Worm (Caenorhabditis elegans) whole organism, midembryonic: Measurements from ENCODE around the gene best-22.

Source experiments
- T22C8.4 ChIP-seq: fragments of 200-800 bp; sonication (Bioruptor generic); IDR thresholded peaks from 2 replicates; pipeline ENCODE4 v1.3.6; 2022; ENCODE audit warnings: missing genetic modification characterization, missing compliant biosample characterization
- cog-1 ChIP-seq: sonication (generic microtip); optimal IDR thresholded peaks from 2 replicates; lab custom pipeline; 2016; ENCODE audit warnings: missing genetic modification characterization, missing compliant biosample characterization
- flt-1 ChIP-seq: fragments of 200-800 bp; sonication (Bioruptor generic); IDR thresholded peaks from 2 replicates; pipeline ENCODE4 v1.3.6; 2022; ENCODE audit warnings: missing genetic modification characterization, missing compliant biosample characterization
- klf-2 ChIP-seq: fragments of 200-800 bp; sonication (Bioruptor generic); conservative IDR thresholded peaks from 2 replicates; pipeline ENCODE4 v1.3.6; 2022; ENCODE audit warnings: missing genetic modification reagents, missing genetic modification characterization, missing compliant biosample characterization
- med-1 ChIP-seq: sonication (generic microtip); optimal IDR thresholded peaks from 2 replicates; lab custom pipeline; 2017; ENCODE audit warnings: missing genetic modification characterization, mild to moderate bottlenecking, missing compliant biosample characterization, antibody characterized with exemption, missing genetic modification reagents; ENCODE audit not compliant: insufficient read depth
- ref-1 ChIP-seq: fragments of 200-800 bp; sonication (Bioruptor generic); conservative IDR thresholded peaks from 2 replicates; pipeline ENCODE4 v1.3.6; 2022; ENCODE audit warnings: missing genetic modification reagents, missing genetic modification characterization, missing compliant biosample characterization
- tab-1 ChIP-seq: fragments of 200-800 bp; sonication (Bioruptor generic); IDR thresholded peaks from 2 replicates; pipeline ENCODE4 v1.3.6; 2022; ENCODE audit warnings: missing genetic modification characterization, missing compliant biosample characterization
- ztf-23 ChIP-seq: fragments of 200-800 bp; sonication (Bioruptor generic); IDR thresholded peaks from 2 replicates; pipeline ENCODE4 v1.3.6; 2022; ENCODE audit warnings: missing genetic modification reagents, missing genetic modification characterization, missing compliant biosample characterization
- ztf-29 ChIP-seq: fragments of 200-800 bp; sonication (Bioruptor generic); IDR thresholded peaks from 2 replicates; pipeline ENCODE4 v1.3.6; 2022; ENCODE audit warnings: missing genetic modification reagents, missing genetic modification characterization, missing compliant biosample characterization

The best-22 gene

DNA sequence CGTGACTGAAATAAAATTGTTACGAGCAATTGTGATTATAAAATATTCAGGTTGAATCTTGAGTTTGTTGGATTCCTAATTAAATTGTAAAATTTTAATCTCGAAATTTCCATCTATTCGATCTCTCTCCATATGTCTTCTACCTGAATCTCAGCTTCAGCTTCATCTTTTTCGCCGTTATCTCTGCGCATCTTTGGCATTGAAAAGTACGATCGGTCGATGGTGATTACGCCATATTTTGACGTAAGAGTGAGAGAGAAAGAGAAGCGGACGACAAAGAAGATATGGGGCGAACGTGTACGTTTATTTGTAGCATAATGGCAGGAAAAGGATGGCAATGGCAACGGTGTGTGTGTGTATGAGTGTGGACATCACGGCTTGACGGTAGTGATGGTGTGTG lies 16.8 kb downstream of the best-22 start:
- TF ChIP-seq tab-1 (GFP tag; lab: Robert Waterston, UW) (no peak), ztf-29 (GFP tag; lab: Robert Waterston, UW) (no peak), cog-1 (tag; lab: Kevin White, UChicago) (no peak), med-1 (GFP tag; lab: Kevin White, UChicago) (no peak)

DNA sequence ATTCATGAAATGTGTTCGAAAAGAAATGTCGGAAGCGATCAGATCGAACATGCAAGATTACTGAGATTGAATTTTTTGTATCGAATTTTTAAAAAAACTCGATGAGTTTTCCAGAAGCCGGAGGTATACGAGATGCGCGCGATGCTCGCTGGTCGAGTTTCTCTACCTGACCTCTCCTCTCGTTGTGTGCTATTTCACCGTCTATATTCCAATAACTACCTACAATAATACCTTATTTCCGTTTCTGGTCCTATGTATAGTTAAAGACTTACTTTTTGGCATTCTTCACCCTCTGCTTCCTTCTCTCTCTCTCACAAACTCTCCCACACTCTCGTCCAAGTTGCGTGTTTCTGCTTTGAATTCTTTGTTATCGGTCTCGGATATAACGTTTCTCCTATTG lies 21.6 kb downstream of the best-22 start:
- TF ChIP-seq ztf-29 (GFP tag; lab: Robert Waterston, UW) (no peak), ref-1 (GFP tag; lab: Robert Waterston, UW) (no peak), ztf-23 (GFP tag; lab: Robert Waterston, UW) (no peak), med-1 (GFP tag; lab: Kevin White, UChicago) (no peak), klf-2 (no peak), tab-1 (GFP tag; lab: Robert Waterston, UW) (no peak), flt-1 (no peak), T22C8.4 (GFP tag; lab: Robert Waterston, UW) (no peak), cog-1 (tag; lab: Kevin White, UChicago) (no peak)

DNA sequence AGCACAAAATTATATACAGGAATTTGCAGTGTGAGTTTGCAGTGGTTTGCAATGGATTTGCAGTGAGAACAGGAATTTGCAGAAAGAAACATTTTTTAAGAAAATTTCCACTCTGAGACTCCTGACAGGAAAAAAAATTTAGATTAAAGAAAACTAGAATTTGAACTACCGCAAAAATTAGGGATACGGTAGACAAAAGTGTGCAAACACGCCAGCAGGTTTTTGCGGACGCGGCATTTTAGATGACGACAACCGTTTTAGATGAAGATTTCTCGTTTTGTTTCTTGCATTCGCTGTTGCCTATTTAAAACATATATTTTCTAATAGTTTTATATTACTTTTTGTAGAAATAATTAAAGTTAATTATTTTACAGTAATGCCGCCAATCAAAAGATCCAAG lies 22.1 kb downstream of the best-22 start, which contains the start of gene wdr-46:
wdr-46 (plus strand) TSS at position 375 of the 400 bp plus-strand sequence.
- TF ChIP-seq tab-1 (GFP tag; lab: Robert Waterston, UW), result no peak
- TF ChIP-seq cog-1 (tag; lab: Kevin White, UChicago), result peak; percentile 40
- TF ChIP-seq ztf-29 (GFP tag; lab: Robert Waterston, UW), result no peak
- no peak for TF ChIP-seq med-1 (GFP tag; lab: Kevin White, UChicago)
- TF ChIP-seq klf-2, result no peak
- no peak for TF ChIP-seq ztf-23 (GFP tag; lab: Robert Waterston, UW)
- TF ChIP-seq T22C8.4 (GFP tag; lab: Robert Waterston, UW), result no peak
- TF ChIP-seq ref-1 (GFP tag; lab: Robert Waterston, UW), result no peak
- 0 out of 2 replicates have a peak, but pooled peaks have one; percentile 71 for TF ChIP-seq flt-1

DNA sequence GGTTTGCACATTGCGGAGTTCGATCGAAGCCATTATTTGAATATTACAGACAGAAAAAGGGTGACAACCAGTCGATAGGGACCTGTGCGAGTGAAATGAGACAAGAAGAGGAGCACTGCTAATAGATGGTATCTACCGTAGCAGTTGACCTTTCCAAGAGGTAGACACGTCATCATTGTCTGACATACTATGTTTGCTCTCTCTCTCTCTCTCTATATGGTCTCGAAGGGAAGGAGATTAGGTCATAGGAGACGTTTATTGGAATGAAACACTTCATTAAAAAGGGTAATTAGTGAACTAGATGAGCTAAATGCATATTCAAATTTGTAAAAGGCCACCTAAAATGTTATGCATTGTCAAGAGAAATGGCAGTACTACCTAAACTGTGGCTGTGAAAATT lies 26.3 kb downstream of the best-22 start, which contains the start of gene atz-1:
atz-1 (minus strand) TSS at position 101 of the 400 bp plus-strand sequence.
- TF ChIP-seq T22C8.4 (GFP tag; lab: Robert Waterston, UW) (no peak), ztf-29 (GFP tag; lab: Robert Waterston, UW) (no peak), tab-1 (GFP tag; lab: Robert Waterston, UW) (no peak), ref-1 (GFP tag; lab: Robert Waterston, UW) (no peak), ztf-23 (GFP tag; lab: Robert Waterston, UW) (no peak), klf-2 (no peak), cog-1 (tag; lab: Kevin White, UChicago) (no peak), med-1 (GFP tag; lab: Kevin White, UChicago) (no peak), flt-1 (no peak)

DNA sequence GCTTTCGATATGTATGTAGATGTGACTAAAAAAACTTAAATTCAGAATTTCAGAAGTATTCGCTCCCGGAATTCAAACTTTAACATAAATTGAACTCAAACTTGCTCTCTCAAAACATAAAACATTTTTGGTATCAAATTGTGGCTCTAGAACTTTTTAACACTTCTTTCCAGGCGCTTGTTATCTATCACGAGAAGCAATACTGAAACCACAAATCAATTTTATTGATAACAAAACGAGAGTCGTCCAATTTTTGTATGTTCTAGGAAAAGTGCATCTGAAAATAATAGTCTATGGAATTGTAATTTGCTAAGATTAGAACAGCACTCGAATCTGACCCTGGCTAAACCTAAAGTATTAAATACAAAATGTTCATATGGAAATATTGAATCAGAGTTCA lies 29.2 kb downstream of the best-22 start:
- no peak for TF ChIP-seq ztf-23 (GFP tag; lab: Robert Waterston, UW)

DNA sequence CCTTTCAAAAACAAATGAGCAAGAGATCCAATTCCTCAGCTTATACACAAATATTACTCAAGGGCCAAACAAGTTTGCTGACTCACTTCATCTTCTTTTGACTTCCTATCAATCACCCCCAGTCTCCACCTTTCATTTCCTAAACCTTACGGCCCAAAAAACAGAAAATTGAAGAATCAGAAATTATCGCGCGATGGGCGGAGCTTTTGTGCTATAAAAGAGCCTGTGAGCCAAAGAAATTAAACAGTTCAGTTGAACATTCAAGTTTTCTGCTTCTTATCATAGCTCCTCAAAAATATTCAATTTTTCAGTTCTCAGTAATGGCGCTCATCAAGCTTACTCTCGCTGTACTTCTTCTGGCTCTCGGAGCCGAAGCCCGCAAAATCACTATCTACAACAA lies 30.0 kb downstream of the best-22 start, which contains the start of gene thn-1:
thn-1 (plus strand) TSS at position 301 of the 400 bp plus-strand sequence.
- TF ChIP-seq med-1 (GFP tag; lab: Kevin White, UChicago) (no peak), cog-1 (tag; lab: Kevin White, UChicago) (no peak), flt-1 (no peak), T22C8.4 (GFP tag; lab: Robert Waterston, UW) (no peak), ref-1 (GFP tag; lab: Robert Waterston, UW) (no peak), ztf-23 (GFP tag; lab: Robert Waterston, UW) (no peak), tab-1 (GFP tag; lab: Robert Waterston, UW) (no peak), ztf-29 (GFP tag; lab: Robert Waterston, UW) (no peak), klf-2 (no peak)

DNA sequence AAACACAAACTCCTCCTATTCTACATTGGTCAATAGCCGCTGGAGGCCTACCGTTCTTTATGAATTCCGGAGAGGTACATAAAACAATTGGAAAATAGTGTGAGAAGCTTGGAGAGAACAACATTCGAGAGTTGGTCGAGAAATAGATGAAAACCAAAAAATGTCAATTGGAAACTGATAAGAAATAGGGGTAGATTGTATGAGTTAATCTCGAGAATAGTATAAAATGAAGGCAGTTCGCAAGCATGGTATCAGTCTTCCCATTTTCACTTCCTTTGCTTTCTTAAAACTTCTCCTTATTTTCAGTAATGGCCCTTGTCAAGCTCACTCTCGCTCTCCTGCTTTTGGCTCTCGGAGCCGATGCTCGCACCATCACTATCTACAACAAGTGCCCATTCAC lies 33.1 kb downstream of the best-22 start, which contains the start of gene thn-2:
thn-2 (plus strand) TSS at position 307 of the 400 bp plus-strand sequence.
- TF ChIP-seq ref-1 (GFP tag; lab: Robert Waterston, UW) (no peak), klf-2 (no peak), T22C8.4 (GFP tag; lab: Robert Waterston, UW) (no peak), tab-1 (GFP tag; lab: Robert Waterston, UW) (no peak), cog-1 (tag; lab: Kevin White, UChicago) (no peak), flt-1 (no peak), ztf-29 (GFP tag; lab: Robert Waterston, UW) (no peak), med-1 (GFP tag; lab: Kevin White, UChicago) (no peak), ztf-23 (GFP tag; lab: Robert Waterston, UW) (no peak)

DNA sequence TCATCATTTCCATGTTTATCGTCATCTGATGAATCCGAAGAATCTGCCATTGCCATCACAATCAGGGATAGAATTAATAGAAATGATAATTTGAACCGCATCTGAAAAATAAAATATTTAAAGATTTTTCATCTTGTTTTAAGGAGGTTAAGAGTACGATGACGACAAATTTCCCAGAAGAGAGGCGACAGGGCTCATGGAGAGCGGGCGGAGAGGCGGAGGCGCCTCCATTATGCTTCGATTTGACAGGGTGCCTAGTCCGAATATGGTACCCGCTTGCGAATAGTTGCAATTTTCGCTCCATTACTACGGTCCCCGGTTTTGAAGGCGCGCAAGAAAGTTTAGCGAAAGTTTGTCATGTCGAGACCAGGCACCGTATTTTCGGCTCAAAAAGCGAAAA lies 35.3 kb downstream of the best-22 start, which contains the start of gene F28D1.6:
F28D1.6 (minus strand) TSS at position 101 of the 400 bp plus-strand sequence.
- TF ChIP-seq tab-1 (GFP tag; lab: Robert Waterston, UW) (no peak), med-1 (GFP tag; lab: Kevin White, UChicago) (no peak), klf-2 (no peak)

DNA sequence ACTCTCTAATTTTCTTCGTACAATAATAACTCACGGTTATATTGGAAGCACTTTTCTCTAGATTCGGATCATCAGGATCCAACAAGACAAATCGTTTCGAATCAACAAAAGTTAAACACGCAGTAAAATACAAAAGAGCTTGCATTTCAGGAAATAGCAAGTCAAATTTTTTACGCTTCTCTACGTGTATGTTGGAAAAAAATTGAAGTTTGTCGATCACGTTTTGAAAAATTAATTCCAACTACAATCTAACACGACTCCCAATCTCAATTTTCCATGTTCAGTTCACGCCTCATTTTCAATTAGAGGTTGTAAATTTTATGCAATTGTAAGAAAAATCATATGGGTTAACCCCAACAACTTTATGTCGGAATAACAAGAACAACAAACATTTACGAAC lies 40.2 kb downstream of the best-22 start, which contains the start of gene spe-45:
spe-45 (minus strand) TSS at position 145 of the 400 bp plus-strand sequence.
- TF ChIP-seq T22C8.4 (GFP tag; lab: Robert Waterston, UW) (no peak), flt-1 (no peak), cog-1 (tag; lab: Kevin White, UChicago) (no peak), ref-1 (GFP tag; lab: Robert Waterston, UW) (no peak), ztf-29 (GFP tag; lab: Robert Waterston, UW) (no peak), klf-2 (no peak), ztf-23 (GFP tag; lab: Robert Waterston, UW) (no peak), tab-1 (GFP tag; lab: Robert Waterston, UW) (no peak), med-1 (GFP tag; lab: Kevin White, UChicago) (no peak)
